Fruit fly (Drosophila melanogaster) whole organism, embryonic: ENCODE data around the gene CG18265.

Experiments used
- Abd-B ChIP-seq: fragments of 200-800 bp; sonication (Bioruptor generic); optimal IDR thresholded peaks from 2 replicates; lab custom pipeline; 2018; ENCODE audit warnings: missing biosample characterization, mild to moderate bottlenecking, missing genetic modification characterization, moderate library complexity
- Asciz ChIP-seq: fragments of 200-800 bp; sonication (Bioruptor generic); optimal IDR thresholded peaks from 2 replicates; lab custom pipeline; 2017; ENCODE audit warnings: missing biosample characterization, mild to moderate bottlenecking, missing genetic modification characterization, missing genetic modification reagents
- Atf-2 ChIP-seq: fragments of 200-800 bp; sonication (Bioruptor generic); optimal IDR thresholded peaks from 2 replicates; lab custom pipeline; 2016; ENCODE audit warnings: missing biosample characterization, missing genetic modification characterization
- Blimp-1 ChIP-seq: fragments of 200-800 bp; sonication (Bioruptor generic); optimal IDR thresholded peaks from 3 replicates; lab custom pipeline; 2018; ENCODE audit warnings: missing biosample characterization, missing genetic modification characterization, mild to moderate bottlenecking, moderate library complexity, missing genetic modification reagents
- Bteb2 ChIP-seq: fragments of 200-800 bp; sonication (Bioruptor generic); optimal IDR thresholded peaks from 2 replicates; lab custom pipeline; 2016; ENCODE audit warnings: missing biosample characterization, missing genetic modification characterization
- CG12155 ChIP-seq: fragments of 200-800 bp; sonication (Bioruptor generic); optimal IDR thresholded peaks from 3 replicates; lab custom pipeline; 2016; ENCODE audit warnings: missing biosample characterization, missing genetic modification characterization
- CG12769 ChIP-seq: fragments of 200-800 bp; sonication (Bioruptor generic); optimal IDR thresholded peaks from 2 replicates; lab custom pipeline; 2019; ENCODE audit warnings: missing biosample characterization, mild to moderate bottlenecking, missing genetic modification characterization, moderate library complexity
- CG13296 ChIP-seq: fragments of 200-800 bp; sonication (Bioruptor generic); optimal IDR thresholded peaks from 3 replicates; lab custom pipeline; 2018; ENCODE audit warnings: missing biosample characterization, mild to moderate bottlenecking, missing genetic modification characterization
- CG13624 ChIP-seq: fragments of 200-800 bp; sonication (Bioruptor generic); optimal IDR thresholded peaks from 2 replicates; lab custom pipeline; 2016; ENCODE audit warnings: missing biosample characterization, missing genetic modification characterization
- CG13894 ChIP-seq: fragments of 200-800 bp; sonication (Bioruptor generic); optimal IDR thresholded peaks from 3 replicates; lab custom pipeline; 2018; ENCODE audit warnings: missing biosample characterization, mild to moderate bottlenecking, missing genetic modification characterization, moderate library complexity
- CG2129 ChIP-seq: fragments of 200-800 bp; sonication (Bioruptor generic); IDR thresholded peaks from 2 replicates; pipeline ENCODE4 v1.3.6; 2022; ENCODE audit warnings: missing biosample characterization, missing genetic modification characterization; ENCODE audit not compliant: partially characterized antibody
- CG32532 ChIP-seq: fragments of 200-800 bp; sonication (Bioruptor generic); IDR thresholded peaks from 2 replicates; pipeline ENCODE4 v1.3.6; 2022; ENCODE audit warnings: missing biosample characterization, missing genetic modification characterization
- CG32767 ChIP-seq: fragments of 200-800 bp; sonication (Bioruptor generic); IDR thresholded peaks from 2 replicates; pipeline ENCODE4 v1.3.6; 2022; ENCODE audit warnings: missing biosample characterization, missing genetic modification characterization
- CG5245 ChIP-seq: fragments of 200-800 bp; sonication (Bioruptor generic); optimal IDR thresholded peaks from 3 replicates; lab custom pipeline; 2016; ENCODE audit warnings: missing biosample characterization, missing genetic modification characterization
- CG7357 ChIP-seq: fragments of 200-800 bp; sonication (Bioruptor generic); IDR thresholded peaks from 3 replicates; pipeline ENCODE4 v1.3.6; 2022; ENCODE audit warnings: missing biosample characterization, missing genetic modification characterization
- CG7786 ChIP-seq: fragments of 200-800 bp; sonication (Bioruptor generic); optimal IDR thresholded peaks from 2 replicates; lab custom pipeline; 2016; ENCODE audit warnings: missing biosample characterization, missing genetic modification characterization
- CG9932 ChIP-seq: fragments of 200-800 bp; sonication (Bioruptor generic); IDR thresholded peaks from 2 replicates; pipeline ENCODE4 v1.3.6; 2022; ENCODE audit warnings: missing biosample characterization, missing genetic modification characterization
- Doc2 ChIP-seq: fragments of 200-800 bp; sonication (Bioruptor generic); IDR thresholded peaks from 2 replicates; pipeline ENCODE4 v1.3.6; 2022; ENCODE audit warnings: missing biosample characterization, missing genetic modification characterization
- Eip74EF ChIP-seq, 2 experiments: fragments of 200-800 bp in 1 of 2; fragments of >200 bp in 1 of 2; sonication (Bioruptor generic) in 1 of 2; optimal IDR thresholded peaks; 2 replicates each; lab custom pipeline; 2017 to 2019; ENCODE audit warnings: missing biosample characterization in 2 of 2, missing genetic modification characterization in 2 of 2, mild to moderate bottlenecking in 1 of 2, moderate library complexity in 1 of 2
- Ets65A ChIP-seq: fragments of 200-800 bp; sonication (Bioruptor generic); peaks from one replicate; lab custom pipeline; 2016; ENCODE audit warnings: missing biosample characterization, missing genetic modification characterization
- Pdp1 ChIP-seq, 2 experiments: fragments of 200-800 bp; sonication (Bioruptor generic); optimal IDR thresholded peaks; 3 replicates each; lab custom pipeline; 2016; ENCODE audit warnings: missing biosample characterization in 2 of 2, missing genetic modification characterization in 2 of 2, mild to moderate bottlenecking in 1 of 2, moderate library complexity in 1 of 2
- Sox102F ChIP-seq: fragments of 200-800 bp; sonication (Bioruptor generic); optimal IDR thresholded peaks from 2 replicates; lab custom pipeline; 2018; ENCODE audit warnings: missing biosample characterization, mild to moderate bottlenecking, missing genetic modification characterization, moderate library complexity
- abd-A ChIP-seq: fragments of 200-800 bp; sonication (Bioruptor generic); optimal IDR thresholded peaks from 3 replicates; lab custom pipeline; 2019; ENCODE audit warnings: missing biosample characterization, mild to moderate bottlenecking, missing genetic modification characterization, moderate library complexity
- cg ChIP-seq: fragments of 200-800 bp; sonication (Bioruptor generic); optimal IDR thresholded peaks from 3 replicates; lab custom pipeline; 2019; ENCODE audit warnings: missing biosample characterization, mild to moderate bottlenecking, missing genetic modification characterization, moderate library complexity
- chinmo ChIP-seq: fragments of 200-800 bp; sonication (Bioruptor generic); IDR thresholded peaks from 4 replicates; pipeline ENCODE4 v1.3.6; 2022; ENCODE audit warnings: missing biosample characterization, missing genetic modification characterization; ENCODE audit not compliant: partially characterized antibody
- dpn ChIP-seq, 2 experiments: fragments of 200-800 bp; sonication (Bioruptor generic); optimal IDR thresholded peaks; 3 replicates each; lab custom pipeline; 2016; ENCODE audit warnings: missing biosample characterization in 2 of 2, missing genetic modification characterization in 2 of 2
- esg ChIP-seq: fragments of 200-800 bp; sonication (Bioruptor generic); conservative IDR thresholded peaks from 2 replicates; pipeline ENCODE4 v1.3.6; 2022; ENCODE audit warnings: missing biosample characterization, missing genetic modification characterization
- gfzf ChIP-seq: fragments of 200-800 bp; sonication (Bioruptor generic); optimal IDR thresholded peaks from 2 replicates; lab custom pipeline; 2016; ENCODE audit warnings: missing biosample characterization, mild to moderate bottlenecking, missing genetic modification characterization, moderate library complexity
- nom ChIP-seq: fragments of 200-800 bp; sonication (Bioruptor generic); optimal IDR thresholded peaks from 2 replicates; lab custom pipeline; 2017; ENCODE audit warnings: missing biosample characterization, missing genetic modification characterization, mild to moderate bottlenecking, moderate library complexity, missing genetic modification reagents
- sd ChIP-seq: fragments of 200-800 bp; sonication (Bioruptor generic); optimal IDR thresholded peaks from 3 replicates; lab custom pipeline; 2018; ENCODE audit warnings: missing biosample characterization, mild to moderate bottlenecking, missing genetic modification characterization, moderate library complexity
- slou ChIP-seq: fragments of 200-800 bp; sonication (Bioruptor generic); optimal IDR thresholded peaks from 3 replicates; lab custom pipeline; 2016; ENCODE audit warnings: missing biosample characterization, missing genetic modification characterization
- so ChIP-seq: fragments of 200-800 bp; sonication (Bioruptor generic); IDR thresholded peaks from 3 replicates; pipeline ENCODE4 v1.3.6; 2022; ENCODE audit warnings: missing biosample characterization, missing genetic modification characterization
- sug ChIP-seq: fragments of 200-800 bp; optimal IDR thresholded peaks from 2 replicates; lab custom pipeline; 2019; ENCODE audit warnings: missing biosample characterization, mild to moderate bottlenecking, missing genetic modification characterization, moderate library complexity
- usp ChIP-seq: fragments of >200 bp; optimal IDR thresholded peaks from 2 replicates; lab custom pipeline; 2017; ENCODE audit warnings: missing biosample characterization, missing genetic modification characterization
- vfl ChIP-seq: fragments of 200-800 bp; sonication (Bioruptor generic); optimal IDR thresholded peaks from 2 replicates; lab custom pipeline; 2016; ENCODE audit warnings: missing biosample characterization, missing genetic modification characterization
- vvl ChIP-seq: fragments of 200-800 bp; sonication (Bioruptor generic); IDR thresholded peaks from 2 replicates; pipeline ENCODE4 v1.3.6; 2022; ENCODE audit warnings: missing biosample characterization, missing genetic modification characterization
- z ChIP-seq: fragments of 200-800 bp; sonication (Bioruptor generic); IDR thresholded peaks from 3 replicates; pipeline ENCODE4 v1.3.6; 2022; ENCODE audit warnings: missing biosample characterization, missing genetic modification characterization
- zen2 ChIP-seq: fragments of 200-800 bp; sonication (Bioruptor generic); IDR thresholded peaks from 3 replicates; pipeline ENCODE4 v1.3.6; 2022; ENCODE audit warnings: missing biosample characterization, missing genetic modification characterization; ENCODE audit not compliant: partially characterized antibody

Gene CG18265

DNA sequence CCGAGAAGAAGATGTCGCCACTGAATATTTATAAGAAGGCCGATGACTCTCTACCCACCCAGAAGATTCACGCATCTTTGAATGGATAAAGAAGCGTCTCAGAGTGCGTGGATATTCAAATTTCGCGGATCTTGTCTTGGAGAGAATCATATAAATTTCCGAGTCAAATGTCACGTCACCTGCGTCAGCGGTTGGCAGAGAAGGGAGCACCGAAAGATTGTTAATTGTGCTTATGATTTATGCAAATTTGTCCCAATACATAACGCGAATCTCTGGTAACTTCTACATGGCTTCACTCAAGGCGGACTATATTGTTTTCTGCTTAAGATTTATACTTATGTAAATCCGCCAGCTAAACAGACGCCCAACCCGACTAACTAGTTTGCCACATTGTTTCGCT, 48.1 kb upstream of the CG18265 start:
- TF ChIP-seq CG12155 (no peak), CG32767 (GFP tag; lab: Robert Waterston, UW) (no peak), CG12769 (tag; lab: Kevin White, UChicago) (peak; percentile 65), sd (tag; lab: Kevin White, UChicago) (peak; percentile 26), CG13894 (tag; lab: Kevin White, UChicago) (peak; percentile 68), chinmo (GFP tag; lab: Robert Waterston, UW) (peak; percentile 90; the same call in 2 of the 4 replicates), Eip74EF (GFP tag; optimal IDR thresholded peaks at IDR 0.05; lab: Kevin White, UChicago) (no peak), so (GFP tag; lab: Robert Waterston, UW) (no peak), Abd-B (no peak), Ets65A (GFP tag; lab: Kevin White, UChicago) (peak; percentile 13), usp (GFP tag; lab: Kevin White, UChicago) (no peak), abd-A (tag; lab: Kevin White, UChicago) (peak; percentile 85), vvl (GFP tag; lab: Robert Waterston, UW) (peak; percentile 67; the same call in 1 of the 2 replicates)

DNA sequence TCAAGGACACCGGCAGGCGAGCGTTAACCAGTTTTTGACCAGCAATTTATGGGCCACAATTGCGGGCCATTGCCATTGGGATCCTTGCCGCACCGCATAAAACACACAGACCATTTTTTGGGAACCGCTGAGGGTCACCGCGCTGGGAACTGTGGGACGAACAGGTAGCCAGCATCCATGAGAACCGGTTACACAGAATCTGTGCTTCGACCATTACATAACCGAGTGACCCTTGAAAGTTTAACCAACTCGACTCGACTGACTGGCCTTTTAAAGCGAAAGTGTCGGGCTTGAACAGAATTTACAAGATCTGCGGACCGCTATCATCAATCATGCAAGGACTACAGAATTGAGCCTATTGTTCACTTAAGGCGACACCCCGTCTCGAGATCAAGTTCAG, 46.8 kb upstream of the CG18265 start:
- TF ChIP-seq Blimp-1 (GFP tag; lab: Kevin White, UChicago) (peak; percentile 70), z (GFP tag; lab: Robert Waterston, UW) (no peak), Doc2 (GFP tag; lab: Robert Waterston, UW) (no peak), Pdp1 (GFP tag; optimal IDR thresholded peaks at IDR 0.05; lab: Kevin White, UChicago) (peak in 1 of 2 experiments; percentile 63), Bteb2 (GFP tag; lab: Kevin White, UChicago) (no peak)

dm6 chr3L:17393098-17393497, 46.1 kb upstream of the CG18265 start:
- no peak for TF ChIP-seq slou
- peak; percentile 82 for TF ChIP-seq CG13894 (tag; lab: Kevin White, UChicago)
- peak; percentile 67 for TF ChIP-seq abd-A (tag; lab: Kevin White, UChicago)
- peak; percentile 68; the same call in 1 of the 4 replicates for TF ChIP-seq chinmo (GFP tag; lab: Robert Waterston, UW)

DNA sequence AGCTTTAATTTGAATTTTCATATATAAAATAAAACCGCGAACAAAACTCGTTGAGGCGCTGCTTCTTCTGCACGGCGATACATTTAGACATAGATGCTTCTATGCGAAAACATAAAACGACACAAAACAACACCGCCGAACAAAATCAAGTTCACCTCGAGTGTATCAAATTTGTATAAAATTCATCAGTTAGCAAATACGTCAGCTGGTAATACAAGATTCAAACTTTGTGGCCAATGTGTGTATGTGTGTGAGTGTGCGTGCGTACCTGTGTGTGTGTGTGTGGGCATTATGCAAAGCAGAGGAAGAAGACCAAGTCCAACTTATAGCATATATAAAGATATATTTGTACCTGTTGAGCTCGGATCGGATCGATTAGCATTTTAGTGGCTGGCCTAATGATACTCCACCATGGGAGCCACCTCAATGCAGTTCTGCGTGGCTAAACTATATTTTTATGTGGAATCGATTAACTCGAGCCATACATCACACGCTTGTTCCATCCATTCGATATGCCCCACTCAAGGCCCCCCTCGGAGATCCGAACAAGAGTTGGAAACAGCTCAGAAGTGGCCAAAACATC, 44.7 kb upstream of the CG18265 start:
- TF ChIP-seq CG12769 (tag; lab: Kevin White, UChicago): peak; percentile 15
- TF ChIP-seq Atf-2: no peak
- peak; percentile 58 for TF ChIP-seq CG13894 (tag; lab: Kevin White, UChicago)
- no peak for TF ChIP-seq CG7786
- TF ChIP-seq CG13296 (GFP tag; lab: Kevin White, UChicago): no peak
- TF ChIP-seq cg (GFP tag; lab: Kevin White, UChicago): peak; percentile 49
- no peak for TF ChIP-seq vfl (GFP tag; lab: Kevin White, UChicago)
- TF ChIP-seq CG13624 (GFP tag; lab: Kevin White, UChicago): no peak
- TF ChIP-seq Sox102F: no peak
- no peak for TF ChIP-seq nom (GFP tag; lab: Kevin White, UChicago)
- TF ChIP-seq CG7357 (GFP tag; lab: Robert Waterston, UW): no peak
- peak; percentile 79 for TF ChIP-seq abd-A (tag; lab: Kevin White, UChicago)
- TF ChIP-seq dpn (GFP tag; optimal IDR thresholded peaks at IDR 0.05; lab: Kevin White, UChicago): no peak
- peak; percentile 11; the same call in 1 of the 2 replicates for TF ChIP-seq vvl (GFP tag; lab: Robert Waterston, UW)
- TF ChIP-seq sug (tag; lab: Kevin White, UChicago): peak; percentile 14
- no peak for TF ChIP-seq Asciz
- TF ChIP-seq CG32532 (GFP tag; lab: Robert Waterston, UW): no peak
- TF ChIP-seq gfzf (GFP tag; lab: Kevin White, UChicago): no peak
- TF ChIP-seq zen2 (GFP tag; lab: Robert Waterston, UW): no peak
- TF ChIP-seq sd (tag; lab: Kevin White, UChicago): peak; percentile 42
- no peak for TF ChIP-seq CG2129 (GFP tag; lab: Robert Waterston, UW)
- peak; percentile 87; the same call in 3 of the 4 replicates for TF ChIP-seq chinmo (GFP tag; lab: Robert Waterston, UW)
- TF ChIP-seq CG9932 (GFP tag; lab: Robert Waterston, UW): no peak
- no peak for TF ChIP-seq CG5245 (GFP tag; lab: Kevin White, UChicago)
- no peak for TF ChIP-seq esg (GFP tag; lab: Robert Waterston, UW)
